Worm (Caenorhabditis elegans) whole organism, young adult: ENCODE results near the gene dph-3.
A peak's percentile ranks its signal among the peaks of the same experiment; 100 is the strongest.

Experiments
- B0261.1 ChIP-seq: sonication (generic microtip); optimal IDR thresholded peaks from 2 replicates; lab custom pipeline; 2016; ENCODE audit warnings: mild to moderate bottlenecking, missing genetic modification characterization, moderate library complexity, missing compliant biosample characterization
- C06A6.2 ChIP-seq: fragments of 200-800 bp; sonication (Bioruptor generic); conservative IDR thresholded peaks from 2 replicates; pipeline ENCODE4 v1.3.6; 2022; ENCODE audit warnings: missing genetic modification characterization, missing compliant biosample characterization
- C17E4.6 ChIP-seq: fragments of 200-800 bp; sonication (Bioruptor generic); IDR thresholded peaks from 2 replicates; pipeline ENCODE4 v1.3.6; 2022; ENCODE audit warnings: missing genetic modification reagents, missing genetic modification characterization, missing compliant biosample characterization
- D2030.7 ChIP-seq: fragments of 200-800 bp; sonication (Bioruptor generic); IDR thresholded peaks from 2 replicates; pipeline ENCODE4 v1.3.6; 2022; ENCODE audit warnings: missing genetic modification reagents, missing genetic modification characterization, missing compliant biosample characterization
- F23B12.7 ChIP-seq: sonication (generic microtip); optimal IDR thresholded peaks from 2 replicates; lab custom pipeline; 2017; ENCODE audit warnings: missing genetic modification characterization, mild to moderate bottlenecking, missing compliant biosample characterization, antibody characterized with exemption, moderate library complexity; ENCODE audit not compliant: insufficient read depth
- F39B2.1 ChIP-seq: fragments of 200-800 bp; sonication (Bioruptor generic); IDR thresholded peaks from 2 replicates; pipeline ENCODE4 v1.3.6; 2022; ENCODE audit warnings: missing genetic modification reagents, missing genetic modification characterization, missing compliant biosample characterization
- F49E8.2 ChIP-seq: sonication (generic microtip); optimal IDR thresholded peaks from 3 replicates; lab custom pipeline; 2017; ENCODE audit warnings: missing genetic modification characterization, mild to moderate bottlenecking, missing compliant biosample characterization, antibody characterized with exemption, moderate library complexity; ENCODE audit not compliant: insufficient read depth
- F55B11.4 ChIP-seq: sonication (generic microtip); optimal IDR thresholded peaks from 2 replicates; lab custom pipeline; 2016; ENCODE audit warnings: missing compliant biosample characterization, missing genetic modification characterization, borderline replicate concordance; ENCODE audit not compliant: insufficient read depth
- Y79H2A.3 ChIP-seq: fragments of 200-800 bp; sonication (Bioruptor generic); conservative IDR thresholded peaks from 2 replicates; pipeline ENCODE4 v1.3.6; 2022; ENCODE audit warnings: missing genetic modification reagents, missing genetic modification characterization, missing compliant biosample characterization
- Y95B8A.8 ChIP-seq: fragments of 200-800 bp; sonication (Bioruptor generic); IDR thresholded peaks from 2 replicates; pipeline ENCODE4 v1.3.6; 2022; ENCODE audit warnings: missing genetic modification reagents, missing genetic modification characterization, missing compliant biosample characterization
- akir-1 ChIP-seq: fragments of 200-800 bp; sonication (Bioruptor generic); optimal IDR thresholded peaks from 2 replicates; lab custom pipeline; 2018; ENCODE audit warnings: mild to moderate bottlenecking, missing genetic modification characterization, moderate library complexity, missing compliant biosample characterization
- aptf-2 ChIP-seq: fragments of 200-800 bp; sonication (Bioruptor generic); conservative IDR thresholded peaks from 2 replicates; pipeline ENCODE4 v1.3.6; 2022; ENCODE audit warnings: missing genetic modification reagents, missing genetic modification characterization, missing compliant biosample characterization
- aptf-3 ChIP-seq: fragments of 200-800 bp; sonication (Bioruptor generic); IDR thresholded peaks from 2 replicates; pipeline ENCODE4 v1.3.6; 2022; ENCODE audit warnings: missing genetic modification characterization, missing compliant biosample characterization
- athp-1 ChIP-seq: sonication (generic microtip); optimal IDR thresholded peaks from 2 replicates; lab custom pipeline; 2017; ENCODE audit warnings: mild to moderate bottlenecking, missing genetic modification characterization, missing compliant biosample characterization
- attf-3 ChIP-seq: fragments of 200-800 bp; sonication (Bioruptor generic); conservative IDR thresholded peaks from 2 replicates; pipeline ENCODE4 v1.3.6; 2022; ENCODE audit warnings: missing genetic modification reagents, missing genetic modification characterization, missing compliant biosample characterization
- attf-5 ChIP-seq: fragments of 200-800 bp; sonication (Bioruptor generic); optimal IDR thresholded peaks from 2 replicates; lab custom pipeline; 2018; ENCODE audit warnings: mild to moderate bottlenecking, missing genetic modification characterization, missing compliant biosample characterization
- bed-2 ChIP-seq: fragments of 200-800 bp; sonication (Bioruptor generic); IDR thresholded peaks from 2 replicates; pipeline ENCODE4 v1.3.6; 2022; ENCODE audit warnings: missing genetic modification reagents, missing genetic modification characterization, missing compliant biosample characterization
- cebp-2 ChIP-seq: fragments of 200-800 bp; sonication (Bioruptor generic); IDR thresholded peaks from 2 replicates; pipeline ENCODE4 v1.3.6; 2022; ENCODE audit warnings: missing genetic modification characterization, missing compliant biosample characterization
- ceh-40 ChIP-seq: fragments of 200-800 bp; sonication (Bioruptor generic); IDR thresholded peaks from 2 replicates; pipeline ENCODE4 v1.3.6; 2022; ENCODE audit warnings: missing genetic modification characterization, missing compliant biosample characterization
- die-1 ChIP-seq: sonication (generic microtip); optimal IDR thresholded peaks from 2 replicates; lab custom pipeline; 2016; ENCODE audit warnings: missing genotype, mild to moderate bottlenecking, missing genetic modification characterization, missing compliant biosample characterization
- dox-1 ChIP-seq: fragments of 200-800 bp; sonication (Bioruptor generic); IDR thresholded peaks from 2 replicates; pipeline ENCODE4 v1.3.6; 2022; ENCODE audit warnings: missing genetic modification reagents, missing genetic modification characterization, missing compliant biosample characterization
- dpl-1 ChIP-seq: fragments of 150-350 bp; optimal IDR thresholded peaks from 2 replicates; lab custom pipeline; 2014; ENCODE audit warnings: missing biosample characterization, missing genetic modification reagents, missing genetic modification characterization
- egl-18 ChIP-seq: fragments of 200-800 bp; sonication (Bioruptor generic); IDR thresholded peaks from 2 replicates; pipeline ENCODE4 v1.3.6; 2022; ENCODE audit warnings: missing genetic modification reagents, missing genetic modification characterization, missing compliant biosample characterization
- ekl-4 ChIP-seq: fragments of 200-800 bp; sonication (Bioruptor generic); IDR thresholded peaks from 2 replicates; pipeline ENCODE4 v1.3.6; 2022; ENCODE audit warnings: missing genetic modification reagents, missing genetic modification characterization, missing compliant biosample characterization
- ets-4 ChIP-seq: fragments of 200-800 bp; sonication (Bioruptor generic); optimal IDR thresholded peaks from 2 replicates; lab custom pipeline; 2018; ENCODE audit warnings: mild to moderate bottlenecking, missing genetic modification characterization, missing compliant biosample characterization
- gei-17 ChIP-seq: fragments of 200-800 bp; sonication (Bioruptor generic); optimal IDR thresholded peaks from 2 replicates; lab custom pipeline; 2018; ENCODE audit warnings: mild to moderate bottlenecking, missing genetic modification characterization, missing compliant biosample characterization
- hlh-12 ChIP-seq: sonication (generic microtip); optimal IDR thresholded peaks from 2 replicates; lab custom pipeline; 2016; ENCODE audit warnings: missing genetic modification characterization, missing compliant biosample characterization
- let-607 ChIP-seq, 2 experiments: fragments of 200-800 bp in 1 of 2; sonication (Bioruptor generic) in 1 of 2; sonication (generic microtip) in 1 of 2; optimal IDR thresholded peaks; 2 replicates each; lab custom pipeline; 2016 to 2018; ENCODE audit warnings: mild to moderate bottlenecking in 2 of 2, missing compliant biosample characterization in 2 of 2, missing genetic modification characterization in 2 of 2, moderate library complexity in 2 of 2, missing genotype in 1 of 2
- lir-1 ChIP-seq: fragments of 200-800 bp; sonication (Bioruptor generic); conservative IDR thresholded peaks from 2 replicates; pipeline ENCODE4 v1.3.6; 2022; ENCODE audit warnings: missing genetic modification reagents, missing genetic modification characterization, missing compliant biosample characterization
- lsl-1 ChIP-seq: fragments of 200-800 bp; sonication (Bioruptor generic); optimal IDR thresholded peaks from 2 replicates; lab custom pipeline; 2018; ENCODE audit warnings: mild to moderate bottlenecking, missing genetic modification characterization, moderate library complexity, missing compliant biosample characterization
- lsy-27 ChIP-seq: sonication (generic microtip); optimal IDR thresholded peaks from 2 replicates; lab custom pipeline; 2017; ENCODE audit warnings: missing genetic modification characterization, mild to moderate bottlenecking, missing compliant biosample characterization, antibody characterized with exemption, missing genotype, borderline replicate concordance; ENCODE audit not compliant: insufficient read depth
- mxl-1 ChIP-seq: sonication (generic microtip); optimal IDR thresholded peaks from 2 replicates; lab custom pipeline; 2016; ENCODE audit warnings: missing genetic modification characterization, missing compliant biosample characterization
- nfya-1 ChIP-seq: sonication (generic microtip); optimal IDR thresholded peaks from 2 replicates; lab custom pipeline; 2017; ENCODE audit warnings: antibody characterized with exemption, missing compliant biosample characterization, missing genetic modification characterization, borderline replicate concordance; ENCODE audit not compliant: insufficient read depth
- nfya-2 ChIP-seq: fragments of 200-800 bp; sonication (Bioruptor generic); IDR thresholded peaks from 2 replicates; pipeline ENCODE4 v1.3.6; 2022; ENCODE audit warnings: missing genetic modification reagents, missing genetic modification characterization, missing compliant biosample characterization
- nhr-120 ChIP-seq: fragments of 200-800 bp; sonication (Bioruptor generic); IDR thresholded peaks from 2 replicates; pipeline ENCODE4 v1.3.6; 2022; ENCODE audit warnings: missing genetic modification characterization, missing compliant biosample characterization
- nhr-179 ChIP-seq: sonication (generic microtip); optimal IDR thresholded peaks from 2 replicates; lab custom pipeline; 2016; ENCODE audit warnings: mild to moderate bottlenecking, missing genetic modification characterization, missing compliant biosample characterization
- pha-4 ChIP-seq: fragments of 150-350 bp; sonication (generic microtip); optimal IDR thresholded peaks from 2 replicates; lab custom pipeline; 2014; ENCODE audit warnings: missing biosample characterization, missing genetic modification reagents, missing genetic modification characterization
- rec-8 ChIP-seq, 2 experiments: sonication (generic microtip); optimal IDR thresholded peaks; 2 replicates each; lab custom pipeline; 2016; ENCODE audit warnings: mild to moderate bottlenecking in 2 of 2, missing genetic modification characterization in 2 of 2, missing genetic modification reagents in 2 of 2, missing genotype in 2 of 2, missing biosample characterization in 1 of 2, missing compliant biosample characterization in 1 of 2, moderate library complexity in 1 of 2
- sptf-2 ChIP-seq: fragments of 200-800 bp; sonication (Bioruptor generic); optimal IDR thresholded peaks from 2 replicates; lab custom pipeline; 2018; ENCODE audit warnings: mild to moderate bottlenecking, missing genetic modification characterization, missing compliant biosample characterization
- unc-130 ChIP-seq: sonication (generic microtip); optimal IDR thresholded peaks from 2 replicates; lab custom pipeline; 2016; ENCODE audit warnings: missing genetic modification reagents, missing genetic modification characterization, missing compliant biosample characterization
- xnd-1 ChIP-seq: sonication (generic microtip); optimal IDR thresholded peaks from 2 replicates; lab custom pipeline; 2016; ENCODE audit warnings: missing genotype, missing genetic modification reagents, missing genetic modification characterization, missing compliant biosample characterization
- zfh-2 ChIP-seq: fragments of 200-800 bp; sonication (Bioruptor generic); conservative IDR thresholded peaks from 2 replicates; pipeline ENCODE4 v1.3.6; 2022; ENCODE audit warnings: missing genetic modification reagents, missing genetic modification characterization, missing compliant biosample characterization
- zim-3 ChIP-seq: sonication (generic microtip); optimal IDR thresholded peaks from 2 replicates; lab custom pipeline; 2017; ENCODE audit warnings: mild to moderate bottlenecking, missing genetic modification characterization, moderate library complexity, missing compliant biosample characterization
- ztf-22 ChIP-seq: fragments of 200-800 bp; sonication (Bioruptor generic); optimal IDR thresholded peaks from 2 replicates; lab custom pipeline; 2018; ENCODE audit warnings: mild to moderate bottlenecking, missing genetic modification characterization, moderate library complexity, missing compliant biosample characterization
- ztf-25 ChIP-seq: fragments of 200-800 bp; sonication (Bioruptor generic); IDR thresholded peaks from 2 replicates; pipeline ENCODE4 v1.3.6; 2022; ENCODE audit warnings: missing genetic modification reagents, missing genetic modification characterization, missing compliant biosample characterization
- ztf-26 ChIP-seq: sonication (generic microtip); optimal IDR thresholded peaks from 2 replicates; lab custom pipeline; 2017; ENCODE audit warnings: missing genetic modification characterization, missing compliant biosample characterization
- ztf-6 ChIP-seq: fragments of 200-800 bp; sonication (Bioruptor generic); IDR thresholded peaks from 2 replicates; pipeline ENCODE4 v1.3.6; 2022; ENCODE audit warnings: missing genetic modification reagents, missing genetic modification characterization, missing compliant biosample characterization

dph-3 gene

ce11 chrIV:9677226-9677992 is 29.5 kb upstream of the dph-3 start:
- no peak for TF ChIP-seq zfh-2 (GFP tag; lab: Robert Waterston, UW)
- TF ChIP-seq attf-3 (GFP tag; lab: Robert Waterston, UW), result no peak
- no peak for TF ChIP-seq zim-3 (tag; lab: Kevin White, UChicago)
- no peak for TF ChIP-seq Y79H2A.3 (GFP tag; lab: Robert Waterston, UW)
- no peak for TF ChIP-seq cebp-2 (GFP tag; lab: Robert Waterston, UW)
- no peak for TF ChIP-seq ets-4
- TF ChIP-seq Y95B8A.8 (GFP tag; lab: Robert Waterston, UW), result no peak
- no peak for TF ChIP-seq dpl-1 (GFP tag; lab: Kevin White, UChicago)
- 0 out of 2 replicates have a peak, but pooled peaks have one; percentile 7 for TF ChIP-seq dox-1
- no peak for TF ChIP-seq xnd-1 (tag; lab: Kevin White, UChicago)
- no peak for TF ChIP-seq hlh-12
- TF ChIP-seq F39B2.1 (GFP tag; lab: Robert Waterston, UW), result no peak
- TF ChIP-seq ekl-4 (GFP tag; lab: Robert Waterston, UW), result no peak
- TF ChIP-seq let-607 (tag; optimal IDR thresholded peaks at IDR 0.05; lab: Kevin White, UChicago), result peak in 1 of 2 experiments; percentile 69
- no peak for TF ChIP-seq ztf-25
- TF ChIP-seq bed-2 (GFP tag; lab: Robert Waterston, UW), result no peak
- TF ChIP-seq lsl-1 (GFP tag; lab: Kevin White, UChicago), result no peak
- TF ChIP-seq aptf-3 (GFP tag; lab: Robert Waterston, UW), result no peak
- no peak for TF ChIP-seq F23B12.7 (tag; lab: Kevin White, UChicago)
- TF ChIP-seq lir-1 (GFP tag; lab: Robert Waterston, UW), result no peak
- no peak for TF ChIP-seq die-1 (tag; lab: Kevin White, UChicago)
- TF ChIP-seq ztf-26 (tag; lab: Kevin White, UChicago), result no peak
- TF ChIP-seq D2030.7, result no peak
- TF ChIP-seq C06A6.2 (GFP tag; lab: Robert Waterston, UW), result peak; percentile 62
- peak; percentile 68 for TF ChIP-seq attf-5
- no peak for TF ChIP-seq nhr-120 (GFP tag; lab: Robert Waterston, UW)
- TF ChIP-seq lsy-27 (tag; lab: Kevin White, UChicago), result no peak
- no peak for TF ChIP-seq rec-8 (tag; optimal IDR thresholded peaks at IDR 0.05; lab: Kevin White, UChicago)
- no peak for TF ChIP-seq nfya-2 (GFP tag; lab: Robert Waterston, UW)
- no peak for TF ChIP-seq ztf-6 (GFP tag; lab: Robert Waterston, UW)
- TF ChIP-seq athp-1 (tag; lab: Kevin White, UChicago), result no peak
- no peak for TF ChIP-seq gei-17 (GFP tag; lab: Kevin White, UChicago)
- TF ChIP-seq akir-1 (GFP tag; lab: Kevin White, UChicago), result no peak
- TF ChIP-seq F55B11.4, result no peak
- TF ChIP-seq mxl-1 (tag; lab: Kevin White, UChicago), result no peak
- no peak for TF ChIP-seq nhr-179 (tag; lab: Kevin White, UChicago)
- TF ChIP-seq ztf-22 (GFP tag; lab: Kevin White, UChicago), result peak; percentile 59
- TF ChIP-seq unc-130, result no peak
- no peak for TF ChIP-seq F49E8.2 (tag; lab: Kevin White, UChicago)
- TF ChIP-seq sptf-2 (GFP tag; lab: Kevin White, UChicago), result no peak
- TF ChIP-seq pha-4 (tag; lab: Kevin White, UChicago), result no peak
- TF ChIP-seq C17E4.6 (GFP tag; lab: Robert Waterston, UW), result no peak
- TF ChIP-seq nfya-1, result no peak
- TF ChIP-seq ceh-40 (GFP tag; lab: Robert Waterston, UW), result no peak
- no peak for TF ChIP-seq aptf-2 (GFP tag; lab: Robert Waterston, UW)
- TF ChIP-seq B0261.1, result no peak
- TF ChIP-seq egl-18 (GFP tag; lab: Robert Waterston, UW), result no peak
